Fruit fly (Drosophila melanogaster) whole organism, prepupa: ENCODE measurements around the gene hyx.
A peak's percentile ranks its signal among the peaks of the same experiment; 100 is the strongest.

Experiments
- Blimp-1 ChIP-seq: fragments of 200-800 bp; sonication (Bioruptor generic); optimal IDR thresholded peaks from 3 replicates; lab custom pipeline; 2017; ENCODE audit warnings: missing biosample characterization, missing genetic modification characterization, mild to moderate bottlenecking, moderate library complexity, missing genetic modification reagents
- CG10669 ChIP-seq: fragments of 200-800 bp; sonication (Bioruptor generic); optimal IDR thresholded peaks from 3 replicates; lab custom pipeline; 2018; ENCODE audit warnings: missing biosample characterization, mild to moderate bottlenecking, missing genetic modification characterization, moderate library complexity
- CG11762 ChIP-seq: fragments of 200-800 bp; sonication (Bioruptor generic); optimal IDR thresholded peaks from 3 replicates; lab custom pipeline; 2016; ENCODE audit warnings: missing biosample characterization, missing genetic modification characterization; ENCODE audit not compliant: insufficient read depth
- CG11902 ChIP-seq: fragments of 200-800 bp; sonication (Bioruptor generic); optimal IDR thresholded peaks from 3 replicates; lab custom pipeline; 2016; ENCODE audit warnings: missing biosample characterization, missing genetic modification characterization
- CG15336 ChIP-seq: fragments of 200-800 bp; sonication (Bioruptor generic); IDR thresholded peaks from 2 replicates; pipeline ENCODE4 v1.3.6; 2022; ENCODE audit warnings: missing biosample characterization, missing genetic modification characterization
- CG1621 ChIP-seq: fragments of 200-800 bp; sonication (Bioruptor generic); optimal IDR thresholded peaks from 3 replicates; lab custom pipeline; 2018; ENCODE audit warnings: missing biosample characterization, mild to moderate bottlenecking, missing genetic modification characterization
- CG3032 ChIP-seq: fragments of 200-800 bp; optimal IDR thresholded peaks from 2 replicates; lab custom pipeline; 2019; ENCODE audit warnings: missing biosample characterization, mild to moderate bottlenecking, missing genetic modification characterization, moderate library complexity
- CG31627 ChIP-seq: fragments of 200-800 bp; sonication (Bioruptor generic); optimal IDR thresholded peaks from 3 replicates; lab custom pipeline; 2016; ENCODE audit warnings: missing biosample characterization, missing genetic modification characterization
- CG32006 ChIP-seq: fragments of 200-800 bp; sonication (Bioruptor generic); optimal IDR thresholded peaks from 3 replicates; lab custom pipeline; 2017; ENCODE audit warnings: missing biosample characterization, mild to moderate bottlenecking, missing genetic modification characterization
- CG34406 ChIP-seq: fragments of 200-800 bp; sonication (Bioruptor generic); optimal IDR thresholded peaks from 3 replicates; lab custom pipeline; 2016; ENCODE audit warnings: missing biosample characterization, missing genetic modification characterization
- CG4318 ChIP-seq: fragments of 200-800 bp; sonication (Bioruptor generic); optimal IDR thresholded peaks from 3 replicates; lab custom pipeline; 2017; ENCODE audit warnings: missing biosample characterization, mild to moderate bottlenecking, missing genetic modification characterization
- CG6163 ChIP-seq: fragments of 200-800 bp; sonication (Bioruptor generic); IDR thresholded peaks from 3 replicates; pipeline ENCODE4 v1.3.6; 2022; ENCODE audit warnings: missing biosample characterization, missing genetic modification characterization
- CG6792 ChIP-seq: fragments of 200-800 bp; sonication (Bioruptor generic); optimal IDR thresholded peaks from 3 replicates; lab custom pipeline; 2016; ENCODE audit warnings: missing biosample characterization, missing genetic modification characterization
- CG6808 ChIP-seq: fragments of 200-800 bp; sonication (Bioruptor generic); optimal IDR thresholded peaks from 3 replicates; lab custom pipeline; 2017; ENCODE audit warnings: missing biosample characterization, missing genetic modification characterization, mild to moderate bottlenecking, moderate library complexity, missing genetic modification reagents
- CG6854 ChIP-seq: fragments of 200-800 bp; sonication (Bioruptor generic); optimal IDR thresholded peaks from 2 replicates; lab custom pipeline; 2017; ENCODE audit warnings: missing biosample characterization, mild to moderate bottlenecking, missing genetic modification characterization
- CG7368 ChIP-seq: fragments of 200-800 bp; sonication (Bioruptor generic); optimal IDR thresholded peaks from 3 replicates; lab custom pipeline; 2016; ENCODE audit warnings: missing biosample characterization, missing genetic modification characterization
- CG8119 ChIP-seq: fragments of 200-800 bp; sonication (Bioruptor generic); IDR thresholded peaks from 3 replicates; pipeline ENCODE4 v1.3.6; 2022; ENCODE audit warnings: missing biosample characterization, missing genetic modification characterization
- CG8319 ChIP-seq: fragments of 200-800 bp; sonication (Bioruptor generic); optimal IDR thresholded peaks from 3 replicates; lab custom pipeline; 2016; ENCODE audit warnings: missing biosample characterization, missing genetic modification characterization
- Eip75B ChIP-seq: fragments of 200-800 bp; sonication (Bioruptor generic); optimal IDR thresholded peaks from 3 replicates; lab custom pipeline; 2016; ENCODE audit warnings: missing biosample characterization, missing genetic modification characterization
- Eip78C ChIP-seq: fragments of 200-800 bp; sonication (Bioruptor generic); peaks from one replicate; lab custom pipeline; 2016; ENCODE audit warnings: missing biosample characterization, missing genetic modification characterization
- Eip93F ChIP-seq: fragments of 200-800 bp; sonication (Bioruptor generic); optimal IDR thresholded peaks from 2 replicates; lab custom pipeline; 2016; ENCODE audit warnings: missing biosample characterization, mild to moderate bottlenecking, missing genetic modification characterization
- Ets21C ChIP-seq: fragments of 200-800 bp; sonication (Bioruptor generic); optimal IDR thresholded peaks from 3 replicates; lab custom pipeline; 2016; ENCODE audit warnings: missing biosample characterization, missing genetic modification characterization
- Ets96B ChIP-seq: fragments of 200-800 bp; optimal IDR thresholded peaks from 2 replicates; lab custom pipeline; 2019; ENCODE audit warnings: missing biosample characterization, mild to moderate bottlenecking, missing genetic modification characterization, moderate library complexity
- Gug ChIP-seq: fragments of 200-800 bp; sonication (Bioruptor generic); IDR thresholded peaks from 2 replicates; pipeline ENCODE4 v1.3.6; 2022; ENCODE audit warnings: missing biosample characterization, missing genetic modification characterization
- Hr38 ChIP-seq: sonication (Bioruptor generic); optimal IDR thresholded peaks from 2 replicates; lab custom pipeline; 2016; ENCODE audit warnings: missing biosample characterization, missing genetic modification characterization
- Hr39 ChIP-seq: fragments of 200-800 bp; sonication (Bioruptor generic); optimal IDR thresholded peaks from 2 replicates; lab custom pipeline; 2016; ENCODE audit warnings: missing biosample characterization, missing genetic modification characterization
- Hr4 ChIP-seq: fragments of 200-800 bp; sonication (Bioruptor generic); optimal IDR thresholded peaks from 3 replicates; lab custom pipeline; 2016; ENCODE audit warnings: missing biosample characterization, missing genetic modification characterization
- Met ChIP-seq: fragments of 200-800 bp; sonication (Bioruptor generic); optimal IDR thresholded peaks from 3 replicates; lab custom pipeline; 2016; ENCODE audit warnings: missing biosample characterization, missing genetic modification characterization
- OdsH ChIP-seq: fragments of 200-800 bp; sonication (Bioruptor generic); optimal IDR thresholded peaks from 3 replicates; lab custom pipeline; 2016; ENCODE audit warnings: missing biosample characterization, missing genetic modification characterization
- Smox ChIP-seq: fragments of 200-800 bp; sonication (Bioruptor generic); optimal IDR thresholded peaks from 3 replicates; lab custom pipeline; 2016; ENCODE audit warnings: missing biosample characterization, missing genetic modification characterization
- Sox102F ChIP-seq: fragments of 200-800 bp; sonication (Bioruptor generic); optimal IDR thresholded peaks from 2 replicates; lab custom pipeline; 2016; ENCODE audit warnings: missing biosample characterization, mild to moderate bottlenecking, missing genetic modification characterization
- Sox14 ChIP-seq: fragments of 200-800 bp; sonication (Bioruptor generic); optimal IDR thresholded peaks from 3 replicates; lab custom pipeline; 2016; ENCODE audit warnings: missing biosample characterization, missing genetic modification characterization
- achi ChIP-seq: fragments of 200-800 bp; sonication (Bioruptor generic); optimal IDR thresholded peaks from 3 replicates; lab custom pipeline; 2016; ENCODE audit warnings: missing biosample characterization, missing genetic modification characterization
- acj6 ChIP-seq: fragments of 200-800 bp; sonication (Bioruptor generic); optimal IDR thresholded peaks from 3 replicates; lab custom pipeline; 2016; ENCODE audit warnings: missing biosample characterization, missing genetic modification characterization
- cyc ChIP-seq: fragments of 200-800 bp; sonication (Bioruptor generic); optimal IDR thresholded peaks from 3 replicates; lab custom pipeline; 2016; ENCODE audit warnings: missing biosample characterization, missing genetic modification characterization
- dac ChIP-seq: fragments of 200-800 bp; sonication (Bioruptor generic); optimal IDR thresholded peaks from 2 replicates; lab custom pipeline; 2017; ENCODE audit warnings: missing biosample characterization, mild to moderate bottlenecking, missing genetic modification characterization
- dsx ChIP-seq: fragments of 200-800 bp; optimal IDR thresholded peaks from 3 replicates; lab custom pipeline; 2019; ENCODE audit warnings: missing biosample characterization, mild to moderate bottlenecking, missing genetic modification characterization, moderate library complexity; ENCODE audit not compliant: poor library complexity, severe bottlenecking
- eg ChIP-seq: fragments of 200-800 bp; sonication (Bioruptor generic); IDR thresholded peaks from 3 replicates; pipeline ENCODE4 v1.3.6; 2022; ENCODE audit warnings: missing biosample characterization, missing genetic modification characterization
- esn ChIP-seq: fragments of 200-800 bp; sonication (Bioruptor generic); optimal IDR thresholded peaks from 2 replicates; lab custom pipeline; 2016; ENCODE audit warnings: missing biosample characterization, mild to moderate bottlenecking, missing genetic modification characterization, moderate library complexity
- fd59A ChIP-seq: fragments of 200-800 bp; sonication (Bioruptor generic); optimal IDR thresholded peaks from 2 replicates; lab custom pipeline; 2017; ENCODE audit warnings: missing biosample characterization, mild to moderate bottlenecking, missing genetic modification characterization, missing genetic modification reagents
- fkh ChIP-seq: fragments of 200-800 bp; sonication (Bioruptor generic); optimal IDR thresholded peaks from 3 replicates; lab custom pipeline; 2017; ENCODE audit warnings: missing biosample characterization, mild to moderate bottlenecking, missing genetic modification characterization, moderate library complexity
- lz ChIP-seq: fragments of 200-800 bp; sonication (Bioruptor generic); optimal IDR thresholded peaks from 3 replicates; lab custom pipeline; 2016; ENCODE audit warnings: missing biosample characterization, missing genetic modification characterization
- pdm3 ChIP-seq: fragments of 200-800 bp; sonication (Bioruptor generic); optimal IDR thresholded peaks from 3 replicates; lab custom pipeline; 2016; ENCODE audit warnings: missing biosample characterization, missing genetic modification characterization
- salr ChIP-seq, 2 experiments: fragments of 200-800 bp; sonication (Bioruptor generic); optimal IDR thresholded peaks; 3 replicates each; lab custom pipeline; 2016 to 2018; ENCODE audit warnings: missing biosample characterization in 2 of 2, missing genetic modification characterization in 2 of 2, mild to moderate bottlenecking in 1 of 2
- spab ChIP-seq: fragments of 200-800 bp; sonication (Bioruptor generic); optimal IDR thresholded peaks from 2 replicates; lab custom pipeline; 2017; ENCODE audit warnings: missing biosample characterization, mild to moderate bottlenecking, missing genetic modification characterization, missing genetic modification reagents
- topi ChIP-seq: fragments of 200-800 bp; sonication (Bioruptor generic); optimal IDR thresholded peaks from 3 replicates; lab custom pipeline; 2016; ENCODE audit warnings: missing biosample characterization, missing genetic modification characterization
- vri ChIP-seq: fragments of 200-800 bp; sonication (Bioruptor generic); optimal IDR thresholded peaks from 3 replicates; lab custom pipeline; 2016; ENCODE audit warnings: missing biosample characterization, mild to moderate bottlenecking, missing genetic modification characterization

The hyx gene

dm6 chr3R:9047561-9048465 lies 9.3 kb downstream of the hyx start, which contains the start of gene Rel (continued):
- TF ChIP-seq CG10669 (GFP tag; lab: Kevin White, UChicago), result no peak
- no peak for TF ChIP-seq CG8119 (GFP tag; lab: Robert Waterston, UW)
- TF ChIP-seq CG4318 (GFP tag; lab: Kevin White, UChicago), result no peak
- no peak for TF ChIP-seq Gug
- TF ChIP-seq spab (GFP tag; lab: Kevin White, UChicago), result no peak
- TF ChIP-seq cyc, result peak; percentile 30
- peak; percentile 76 for TF ChIP-seq Eip78C (GFP tag; lab: Kevin White, UChicago)
- peak; percentile 27 for TF ChIP-seq Hr39 (GFP tag; lab: Kevin White, UChicago)
- TF ChIP-seq CG31627 (GFP tag; lab: Kevin White, UChicago), result peak; percentile 5
- no peak for TF ChIP-seq salr (GFP tag; optimal IDR thresholded peaks at IDR 0.05; lab: Kevin White, UChicago)
- TF ChIP-seq Met (GFP tag; lab: Kevin White, UChicago), result peak; percentile 23
- TF ChIP-seq CG11762 (GFP tag; lab: Kevin White, UChicago), result peak; percentile 63
- TF ChIP-seq topi (GFP tag; lab: Kevin White, UChicago), result peak; percentile 15
- TF ChIP-seq CG6163 (GFP tag; lab: Robert Waterston, UW), result no peak
- TF ChIP-seq eg, result no peak
- TF ChIP-seq achi, result peak; percentile 59
- TF ChIP-seq, all 60 proteins: peak for 39

DNA sequence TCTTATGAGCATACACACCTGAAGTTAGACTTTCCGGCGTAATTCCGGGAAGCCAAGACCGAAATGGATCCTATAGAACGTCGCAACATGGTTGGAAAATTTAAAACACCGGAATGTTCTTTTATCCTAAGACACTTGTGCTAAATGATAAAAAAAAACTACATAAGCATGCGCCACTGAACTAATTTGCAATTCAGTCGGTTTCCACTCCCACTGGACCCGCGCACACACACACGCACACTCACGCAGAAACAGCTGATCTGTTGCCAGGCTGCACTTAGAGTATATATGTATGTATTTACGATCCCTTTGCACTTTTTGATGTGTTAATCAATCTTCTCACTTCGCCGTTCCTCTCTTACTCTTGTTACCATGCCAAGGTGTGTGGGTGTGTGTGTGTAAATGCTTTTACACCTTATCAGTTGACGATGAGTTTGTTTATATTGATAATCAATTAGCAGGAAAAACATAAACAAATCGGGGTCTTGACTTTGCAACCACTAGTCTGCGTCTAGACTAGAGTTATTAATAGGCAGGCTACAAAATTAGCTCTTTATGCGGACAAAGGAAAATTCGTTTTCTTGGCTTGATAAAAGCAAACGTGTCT lies 10.0 kb downstream of the hyx start, which contains the start of gene Mst85C:
Mst85C (plus strand) TSS at position 180 of the 607 bp plus-strand sequence.
- TF ChIP-seq Smox (GFP tag; lab: Kevin White, UChicago) (no peak), fkh (peak; percentile 53), fd59A (GFP tag; lab: Kevin White, UChicago) (no peak), Sox14 (GFP tag; lab: Kevin White, UChicago) (no peak), CG6792 (GFP tag; lab: Kevin White, UChicago) (no peak), Ets21C (GFP tag; lab: Kevin White, UChicago) (no peak), CG1621 (tag; lab: Kevin White, UChicago) (peak; percentile 59), CG34406 (GFP tag; lab: Kevin White, UChicago) (no peak), OdsH (GFP tag; lab: Kevin White, UChicago) (no peak), CG11762 (GFP tag; lab: Kevin White, UChicago) (no peak), Eip78C (GFP tag; lab: Kevin White, UChicago) (peak; percentile 50), dac (GFP tag; lab: Kevin White, UChicago) (no peak), CG8119 (GFP tag; lab: Robert Waterston, UW) (no peak), CG7368 (GFP tag; lab: Kevin White, UChicago) (no peak), lz (no peak), Hr38 (GFP tag; lab: Kevin White, UChicago) (no peak), Ets96B (no peak), Blimp-1 (GFP tag; lab: Kevin White, UChicago) (no peak), Sox102F (GFP tag; lab: Kevin White, UChicago) (no peak), CG32006 (no peak), Eip93F (GFP tag; lab: Kevin White, UChicago) (no peak), esn (GFP tag; lab: Kevin White, UChicago) (no peak), Eip75B (no peak), pdm3 (no peak), dsx (GFP tag; lab: Kevin White, UChicago) (no peak), CG8319 (GFP tag; lab: Kevin White, UChicago) (no peak), CG6854 (GFP tag; lab: Kevin White, UChicago) (peak; percentile 8), acj6 (GFP tag; lab: Kevin White, UChicago) (no peak), CG31627 (GFP tag; lab: Kevin White, UChicago) (no peak), CG15336 (no peak), CG6808 (GFP tag; lab: Kevin White, UChicago) (peak; percentile 14), Hr4 (GFP tag; lab: Kevin White, UChicago) (no peak), achi (no peak), CG6163 (GFP tag; lab: Robert Waterston, UW) (no peak), vri (peak; percentile 75), CG11902 (GFP tag; lab: Kevin White, UChicago) (no peak), CG3032 (tag; lab: Kevin White, UChicago) (no peak)
